Fruit fly (Drosophila melanogaster) whole organism, embryonic: Measurements from ENCODE around the gene barc.

Experiments used
- Bteb2 ChIP-seq: fragments of 200-800 bp; sonication (Bioruptor generic); optimal IDR thresholded peaks from 2 replicates; lab custom pipeline; 2016; ENCODE audit warnings: missing biosample characterization, missing genetic modification characterization
- CG1024 ChIP-seq: fragments of 200-800 bp; sonication (Bioruptor generic); IDR thresholded peaks from 2 replicates; pipeline ENCODE4 v1.3.6; 2022; ENCODE audit warnings: missing biosample characterization, missing genetic modification characterization
- CG10462 ChIP-seq: fragments of 200-800 bp; sonication (Bioruptor generic); optimal IDR thresholded peaks from 2 replicates; lab custom pipeline; 2016; ENCODE audit warnings: missing biosample characterization, missing genetic modification characterization
- CG10565 ChIP-seq: fragments of 200-800 bp; sonication (Bioruptor generic); optimal IDR thresholded peaks from 3 replicates; lab custom pipeline; 2016; ENCODE audit warnings: missing biosample characterization, mild to moderate bottlenecking, missing genetic modification characterization
- CG12219 ChIP-seq: fragments of 200-800 bp; sonication (Bioruptor generic); optimal IDR thresholded peaks from 3 replicates; lab custom pipeline; 2018; ENCODE audit warnings: missing biosample characterization, mild to moderate bottlenecking, missing genetic modification characterization
- CG12391 ChIP-seq: fragments of 200-800 bp; sonication (Bioruptor generic); optimal IDR thresholded peaks from 3 replicates; lab custom pipeline; 2018; ENCODE audit warnings: missing biosample characterization, mild to moderate bottlenecking, missing genetic modification characterization, moderate library complexity
- CG12769 ChIP-seq: fragments of 200-800 bp; sonication (Bioruptor generic); optimal IDR thresholded peaks from 2 replicates; lab custom pipeline; 2019; ENCODE audit warnings: missing biosample characterization, mild to moderate bottlenecking, missing genetic modification characterization, moderate library complexity
- CG13123 ChIP-seq: fragments of 200-800 bp; sonication (Bioruptor generic); optimal IDR thresholded peaks from 2 replicates; lab custom pipeline; 2016; ENCODE audit warnings: missing biosample characterization, missing genetic modification characterization
- CG13624 ChIP-seq: fragments of 200-800 bp; sonication (Bioruptor generic); optimal IDR thresholded peaks from 2 replicates; lab custom pipeline; 2016; ENCODE audit warnings: missing biosample characterization, missing genetic modification characterization
- CG16815 ChIP-seq: fragments of 200-800 bp; sonication (Bioruptor generic); optimal IDR thresholded peaks from 3 replicates; lab custom pipeline; 2017; ENCODE audit warnings: missing biosample characterization, mild to moderate bottlenecking, missing genetic modification characterization
- CG18764 ChIP-seq: fragments of 200-800 bp; sonication (Bioruptor generic); optimal IDR thresholded peaks from 3 replicates; lab custom pipeline; 2016; ENCODE audit warnings: missing biosample characterization, missing genetic modification characterization
- CG2678 ChIP-seq: fragments of 200-800 bp; sonication (Bioruptor generic); optimal IDR thresholded peaks from 3 replicates; lab custom pipeline; 2019; ENCODE audit warnings: missing biosample characterization, mild to moderate bottlenecking, missing genetic modification characterization, moderate library complexity
- CG2712 ChIP-seq: fragments of 200-800 bp; optimal IDR thresholded peaks from 3 replicates; lab custom pipeline; 2019; ENCODE audit warnings: missing biosample characterization, mild to moderate bottlenecking, missing genetic modification characterization, moderate library complexity
- CG2875 ChIP-seq: fragments of 200-800 bp; sonication (Bioruptor generic); optimal IDR thresholded peaks from 2 replicates; lab custom pipeline; 2017; ENCODE audit warnings: missing biosample characterization, mild to moderate bottlenecking, missing genetic modification characterization, missing genetic modification reagents
- CG3407 ChIP-seq: fragments of 200-800 bp; sonication (Bioruptor generic); optimal IDR thresholded peaks from 2 replicates; lab custom pipeline; 2018; ENCODE audit warnings: missing biosample characterization, mild to moderate bottlenecking, missing genetic modification characterization
- CG3726 ChIP-seq: fragments of 200-800 bp; sonication (Bioruptor generic); IDR thresholded peaks from 3 replicates; pipeline ENCODE4, ENCODE4 v1.3.6; 2022; ENCODE audit warnings: missing biosample characterization, missing genetic modification characterization
- CG3847 ChIP-seq: fragments of 200-800 bp; sonication (Bioruptor generic); IDR thresholded peaks from 2 replicates; pipeline ENCODE4 v1.3.6; 2022; ENCODE audit warnings: missing biosample characterization, missing genetic modification characterization
- CG5245 ChIP-seq: fragments of 200-800 bp; sonication (Bioruptor generic); optimal IDR thresholded peaks from 3 replicates; lab custom pipeline; 2016; ENCODE audit warnings: missing biosample characterization, missing genetic modification characterization
- CG6683 ChIP-seq: fragments of 200-800 bp; sonication (Bioruptor generic); optimal IDR thresholded peaks from 2 replicates; lab custom pipeline; 2017; ENCODE audit warnings: missing biosample characterization, mild to moderate bottlenecking, missing genetic modification characterization, missing genetic modification reagents
- CG7357 ChIP-seq: fragments of 200-800 bp; sonication (Bioruptor generic); IDR thresholded peaks from 3 replicates; pipeline ENCODE4 v1.3.6; 2022; ENCODE audit warnings: missing biosample characterization, missing genetic modification characterization
- CG7372 ChIP-seq: fragments of 200-800 bp; sonication (Bioruptor generic); IDR thresholded peaks from 2 replicates; pipeline ENCODE4 v1.3.6; 2022; ENCODE audit warnings: missing biosample characterization, missing genetic modification characterization
- CG7963 ChIP-seq: fragments of 200-800 bp; sonication (Bioruptor generic); IDR thresholded peaks from 3 replicates; pipeline ENCODE4 v1.3.6; 2022; ENCODE audit warnings: missing biosample characterization, missing genetic modification characterization; ENCODE audit not compliant: partially characterized antibody
- CG9727 ChIP-seq: fragments of 200-800 bp; sonication (Bioruptor generic); optimal IDR thresholded peaks from 3 replicates; lab custom pipeline; 2017; ENCODE audit warnings: missing biosample characterization, mild to moderate bottlenecking, missing genetic modification characterization
- Dek ChIP-seq: fragments of 200-800 bp; sonication (Bioruptor generic); optimal IDR thresholded peaks from 3 replicates; lab custom pipeline; 2019; ENCODE audit warnings: missing biosample characterization, mild to moderate bottlenecking, missing genetic modification characterization, moderate library complexity
- Doc2 ChIP-seq: fragments of 200-800 bp; sonication (Bioruptor generic); IDR thresholded peaks from 2 replicates; pipeline ENCODE4 v1.3.6; 2022; ENCODE audit warnings: missing biosample characterization, missing genetic modification characterization
- Fer1 ChIP-seq: fragments of 200-800 bp; sonication (Bioruptor generic); optimal IDR thresholded peaks from 2 replicates; lab custom pipeline; 2017; ENCODE audit warnings: missing biosample characterization, mild to moderate bottlenecking, missing genetic modification characterization
- HmgZ ChIP-seq: fragments of 200-800 bp; sonication (Bioruptor generic); optimal IDR thresholded peaks from 2 replicates; lab custom pipeline; 2018; ENCODE audit warnings: missing biosample characterization, mild to moderate bottlenecking, missing genetic modification characterization
- Hr39 ChIP-seq: fragments of >200 bp; optimal IDR thresholded peaks from 2 replicates; lab custom pipeline; 2017
- Meics ChIP-seq: fragments of 200-800 bp; sonication (Bioruptor generic); optimal IDR thresholded peaks from 2 replicates; lab custom pipeline; 2017; ENCODE audit warnings: missing biosample characterization, mild to moderate bottlenecking, missing genetic modification characterization
- Mes4 ChIP-seq: fragments of 200-800 bp; sonication (Bioruptor generic); optimal IDR thresholded peaks from 2 replicates; lab custom pipeline; 2016; ENCODE audit warnings: missing biosample characterization, missing genetic modification characterization
- Mrtf ChIP-seq: fragments of 200-800 bp; sonication (Bioruptor generic); IDR thresholded peaks from 3 replicates; pipeline ENCODE4 v1.3.6; 2022; ENCODE audit warnings: missing biosample characterization, missing genetic modification characterization
- Nf-YA ChIP-seq: fragments of 200-800 bp; sonication (Bioruptor generic); IDR thresholded peaks from 2 replicates; pipeline ENCODE4 v1.3.6; 2022; ENCODE audit warnings: missing biosample characterization, missing genetic modification characterization
- Poxn ChIP-seq: fragments of 200-800 bp; sonication (Bioruptor generic); IDR thresholded peaks from 2 replicates; pipeline ENCODE4 v1.3.6; 2022; ENCODE audit warnings: missing biosample characterization, missing genetic modification characterization
- Side ChIP-seq: fragments of 200-800 bp; sonication (Bioruptor generic); optimal IDR thresholded peaks from 2 replicates; lab custom pipeline; 2016; ENCODE audit warnings: missing biosample characterization, missing genetic modification characterization
- al ChIP-seq: fragments of 200-800 bp; sonication (Bioruptor generic); IDR thresholded peaks from 2 replicates; pipeline ENCODE4 v1.3.6; 2022; ENCODE audit warnings: missing biosample characterization, missing genetic modification characterization
- ase ChIP-seq: fragments of 200-800 bp; sonication (Bioruptor generic); IDR thresholded peaks from 3 replicates; pipeline ENCODE4 v1.3.6; 2022; ENCODE audit warnings: missing biosample characterization, missing genetic modification characterization
- crol ChIP-seq: fragments of 200-800 bp; sonication (Bioruptor generic); IDR thresholded peaks from 2 replicates; pipeline ENCODE4 v1.3.6; 2022; ENCODE audit warnings: missing biosample characterization, missing genetic modification characterization
- ewg ChIP-seq: fragments of 200-800 bp; sonication (Bioruptor generic); optimal IDR thresholded peaks from 3 replicates; lab custom pipeline; 2017; ENCODE audit warnings: mild to moderate bottlenecking, missing biosample characterization, missing genetic modification reagents, missing genetic modification characterization
- fru ChIP-seq: fragments of >200 bp; optimal IDR thresholded peaks from 2 replicates; lab custom pipeline; 2017
- grau ChIP-seq: fragments of 200-800 bp; optimal IDR thresholded peaks from 3 replicates; lab custom pipeline; 2019; ENCODE audit warnings: missing biosample characterization, mild to moderate bottlenecking, missing genetic modification characterization, moderate library complexity
- gro ChIP-seq: fragments of 200-800 bp; sonication (Bioruptor generic); optimal IDR thresholded peaks from 2 replicates; lab custom pipeline; 2016; ENCODE audit warnings: missing biosample characterization, missing genetic modification characterization
- ind ChIP-seq: fragments of 200-800 bp; sonication (Bioruptor generic); optimal IDR thresholded peaks from 3 replicates; lab custom pipeline; 2016; ENCODE audit warnings: missing biosample characterization, missing genetic modification characterization
- kah ChIP-seq: fragments of 200-800 bp; sonication (Bioruptor generic); optimal IDR thresholded peaks from 2 replicates; lab custom pipeline; 2018; ENCODE audit warnings: missing biosample characterization, mild to moderate bottlenecking, missing genetic modification characterization
- lola ChIP-seq, 3 experiments: fragments of >200 bp in 2 of 3; fragments of 200-800 bp in 1 of 3; sonication (Bioruptor generic) in 1 of 3; optimal IDR thresholded peaks; 2 replicates each; lab custom pipeline; 2017 to 2019; ENCODE audit warnings: missing biosample characterization in 3 of 3, missing genetic modification characterization in 3 of 3, mild to moderate bottlenecking in 1 of 3, moderate library complexity in 1 of 3
- maf-S ChIP-seq: fragments of 200-800 bp; sonication (Bioruptor generic); optimal IDR thresholded peaks from 2 replicates; lab custom pipeline; 2016; ENCODE audit warnings: missing biosample characterization, missing genetic modification characterization
- mld ChIP-seq: fragments of 200-800 bp; sonication (Bioruptor generic); IDR thresholded peaks from 3 replicates; pipeline ENCODE4 v1.3.6; 2022; ENCODE audit warnings: missing biosample characterization, missing genetic modification characterization; ENCODE audit not compliant: partially characterized antibody
- so ChIP-seq: fragments of 200-800 bp; sonication (Bioruptor generic); IDR thresholded peaks from 3 replicates; pipeline ENCODE4 v1.3.6; 2022; ENCODE audit warnings: missing biosample characterization, missing genetic modification characterization
- sug ChIP-seq: fragments of 200-800 bp; optimal IDR thresholded peaks from 2 replicates; lab custom pipeline; 2019; ENCODE audit warnings: missing biosample characterization, mild to moderate bottlenecking, missing genetic modification characterization, moderate library complexity
- tgo ChIP-seq: fragments of 200-800 bp; sonication (Bioruptor generic); IDR thresholded peaks from 3 replicates; pipeline ENCODE4 v1.3.6; 2022; ENCODE audit warnings: missing biosample characterization, missing genetic modification characterization
- toy ChIP-seq: fragments of 200-800 bp; sonication (Bioruptor generic); IDR thresholded peaks from 2 replicates; pipeline ENCODE4 v1.3.6; 2022; ENCODE audit warnings: missing biosample characterization, missing genetic modification characterization
- twi ChIP-seq: fragments of 200-800 bp; optimal IDR thresholded peaks from 2 replicates; lab custom pipeline; 2019; ENCODE audit warnings: missing biosample characterization, mild to moderate bottlenecking, missing genetic modification characterization, moderate library complexity
- yki ChIP-seq: fragments of >200 bp; optimal IDR thresholded peaks from 3 replicates; lab custom pipeline; 2018

barc gene

dm6 chr3L:21433098-21433497 lies at the start of gene barc, which contains the start of gene Aef1 (continued):
- TF ChIP-seq Nf-YA: 0 out of 2 replicates have a peak, but pooled peaks have one; percentile 31
- peak; percentile 74 for TF ChIP-seq Bteb2 (GFP tag; lab: Kevin White, UChicago)
- peak; percentile 58; the same call in 2 of the 3 replicates for TF ChIP-seq ase (GFP tag; lab: Robert Waterston, UW)
- TF ChIP-seq al (GFP tag; lab: Robert Waterston, UW): peak; percentile 93
- TF ChIP-seq mld (GFP tag; lab: Robert Waterston, UW): peak; percentile 20; the same call in 1 of the 3 replicates
- TF ChIP-seq toy (GFP tag; lab: Robert Waterston, UW): no peak
- TF ChIP-seq CG3847 (GFP tag; lab: Robert Waterston, UW): peak; percentile 94
- TF ChIP-seq twi: peak; percentile 83
- TF ChIP-seq CG9727 (GFP tag; lab: Kevin White, UChicago): peak; percentile 83
- peak; percentile 90 for TF ChIP-seq CG12391
- peak; percentile 76; the same call in 1 of the 3 replicates for TF ChIP-seq so
- peak; percentile 92 for TF ChIP-seq HmgZ (tag; lab: Kevin White, UChicago)
- TF ChIP-seq fru (lab: Kevin White, UChicago): no peak
- peak; percentile 68 for TF ChIP-seq CG12769 (tag; lab: Kevin White, UChicago)
- TF ChIP-seq ewg (GFP tag; lab: Kevin White, UChicago): peak; percentile 74
- peak; percentile 20 for TF ChIP-seq CG2875 (GFP tag; lab: Kevin White, UChicago)
- TF ChIP-seq CG13624 (GFP tag; lab: Kevin White, UChicago): peak; percentile 81
- no peak for TF ChIP-seq CG1024 (GFP tag; lab: Robert Waterston, UW)
- TF ChIP-seq CG18764 (GFP tag; lab: Kevin White, UChicago): peak; percentile 77
- TF ChIP-seq Side (GFP tag; lab: Kevin White, UChicago): peak; percentile 81
- TF ChIP-seq Doc2 (GFP tag; lab: Robert Waterston, UW): peak; percentile 45; the same call in 1 of the 2 replicates
- TF ChIP-seq CG2712 (tag; lab: Kevin White, UChicago): peak; percentile 92
- peak; percentile 84 for TF ChIP-seq grau (tag; lab: Kevin White, UChicago)
- TF ChIP-seq kah (GFP tag; lab: Kevin White, UChicago): peak; percentile 43
- TF ChIP-seq crol (GFP tag; lab: Robert Waterston, UW): no peak; the same call in 1 of the 2 replicates
- TF ChIP-seq CG3407 (GFP tag; lab: Kevin White, UChicago): peak; percentile 66
- TF ChIP-seq CG7372 (GFP tag; lab: Robert Waterston, UW): peak; percentile 92
- TF ChIP-seq lola (GFP tag; optimal IDR thresholded peaks at IDR 0.05; lab: Kevin White, UChicago): peak in 1 of 3 experiments; percentile 89
- TF ChIP-seq Poxn (GFP tag; lab: Robert Waterston, UW): peak; percentile 77
- TF ChIP-seq yki (lab: Kevin White, UChicago): no peak
- peak; percentile 74 for TF ChIP-seq CG7963 (GFP tag; lab: Robert Waterston, UW)
- no peak for TF ChIP-seq CG12219
- TF ChIP-seq Meics: peak; percentile 76
- peak; percentile 59 for TF ChIP-seq gro (GFP tag; lab: Kevin White, UChicago)
- peak; percentile 69; the same call in 2 of the 3 replicates for TF ChIP-seq CG3726
- TF ChIP-seq Fer1: peak; percentile 72
- TF ChIP-seq Mes4 (GFP tag; lab: Kevin White, UChicago): peak; percentile 49
- peak; percentile 66 for TF ChIP-seq CG5245 (GFP tag; lab: Kevin White, UChicago)
- TF ChIP-seq ind (GFP tag; lab: Kevin White, UChicago): peak; percentile 92
- TF ChIP-seq tgo (GFP tag; lab: Robert Waterston, UW): peak; percentile 84
- TF ChIP-seq CG6683 (GFP tag; lab: Kevin White, UChicago): peak; percentile 22
- TF ChIP-seq sug (tag; lab: Kevin White, UChicago): peak; percentile 89
- TF ChIP-seq CG10565 (GFP tag; lab: Kevin White, UChicago): peak; percentile 46
- peak; percentile 87 for TF ChIP-seq CG7357 (GFP tag; lab: Robert Waterston, UW)
- peak; percentile 78 for TF ChIP-seq CG13123
- no peak for TF ChIP-seq Hr39 (lab: Kevin White, UChicago)
- peak; percentile 87 for TF ChIP-seq CG2678
- TF ChIP-seq Dek (tag; lab: Kevin White, UChicago): peak; percentile 81
- TF ChIP-seq CG10462 (GFP tag; lab: Kevin White, UChicago): peak; percentile 82
- TF ChIP-seq maf-S: peak; percentile 77
- TF ChIP-seq Mrtf (GFP tag; lab: Robert Waterston, UW): peak; percentile 81
- TF ChIP-seq CG16815 (GFP tag; lab: Kevin White, UChicago): peak; percentile 91
